Fruit fly (Drosophila melanogaster) S2 (cell line): Measurements from ENCODE around the gene SdicC.

Source experiments
- CG8478 ChIP-seq: fragments of >200 bp; optimal IDR thresholded peaks from 2 replicates; lab custom pipeline; 2018
- CTCF ChIP-seq, 2 experiments: fragments of >200 bp; optimal IDR thresholded peaks; 2 replicates each; lab custom pipeline; 2018

DNA sequence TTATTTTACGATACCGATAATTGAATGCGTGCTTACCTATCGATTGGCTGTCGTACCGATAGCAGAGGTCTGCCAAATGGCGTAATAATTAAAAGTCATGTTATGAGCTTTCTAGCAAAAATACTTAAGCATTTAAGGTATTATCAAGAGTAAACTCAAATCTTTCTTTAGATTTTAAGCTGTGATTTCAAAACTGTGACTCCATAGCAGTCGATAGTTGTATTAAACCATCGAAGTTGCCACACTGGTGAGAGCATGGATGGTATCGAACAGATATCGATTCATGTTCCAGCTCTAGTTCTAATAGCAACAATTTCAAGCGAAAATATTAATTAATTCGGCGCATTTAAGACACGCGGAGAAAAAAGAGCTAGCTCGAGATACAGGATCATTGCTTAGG lies 34.0 kb upstream of the SdicC start, which contains the start of the genes CG17068 and Rab10:
- no peak for TF ChIP-seq CG8478 (lab: Kevin White, UChicago)
- TF ChIP-seq CTCF (optimal IDR thresholded peaks at IDR 0.05; lab: Kevin White, UChicago), result no peak
